Fruit fly (Drosophila melanogaster): ENCODE measurements around the gene CG42331.

Gene CG42331

DNA sequence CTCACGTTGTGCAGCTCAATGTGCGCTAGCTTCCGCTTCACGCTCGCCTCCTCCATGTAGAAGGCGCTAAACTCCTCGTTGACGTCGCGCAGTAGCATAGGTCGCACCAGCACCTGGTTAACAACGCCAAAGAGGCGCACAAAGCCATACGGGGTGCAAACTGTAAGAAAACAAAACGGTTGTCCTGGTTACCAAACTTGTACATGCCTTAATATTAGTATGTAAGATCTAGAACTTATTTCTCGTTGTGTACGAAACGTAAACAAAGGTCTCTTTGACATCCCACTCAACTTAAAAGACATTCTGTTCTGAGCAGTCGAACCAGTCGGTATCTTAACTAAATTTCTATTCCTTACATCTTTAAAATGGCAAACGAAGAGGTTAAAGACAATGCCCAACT is 35.3 kb downstream of the CG42331 start, which contains the start of gene CG6980:
CG6980 (plus strand) TSS at position 301 of the 400 bp plus-strand sequence.
- no peak for TF ChIP-seq Hnf4 (GFP tag; optimal IDR thresholded peaks at IDR 0.05)
- TF ChIP-seq Hr83 (GFP tag; optimal IDR thresholded peaks at IDR 0.05; ENCODE audit: poor library complexity, severe bottlenecking): no peak
- no peak for TF ChIP-seq HLH106 (tag; optimal IDR thresholded peaks at IDR 0.05)
- TF ChIP-seq pan (optimal IDR thresholded peaks at IDR 0.05): no peak
- no peak for TF ChIP-seq tai (GFP tag; optimal IDR thresholded peaks at IDR 0.05)
- TF ChIP-seq GATAd (GFP tag; optimal IDR thresholded peaks at IDR 0.05): no peak
- no peak for TF ChIP-seq CrebA (GFP tag; optimal IDR thresholded peaks at IDR 0.05; ENCODE audit: borderline replicate concordance)
- TF ChIP-seq Sp1 (GFP tag; optimal IDR thresholded peaks at IDR 0.05): no peak
- TF ChIP-seq lola (GFP tag; optimal IDR thresholded peaks at IDR 0.05): no peak
- TF ChIP-seq Rel (GFP tag; optimal IDR thresholded peaks at IDR 0.05): no peak
- no peak for TF ChIP-seq Rel (tag; optimal IDR thresholded peaks at IDR 0.05)
- TF ChIP-seq CG9705 (GFP tag; optimal IDR thresholded peaks at IDR 0.05): no peak
- no peak for TF ChIP-seq h (GFP tag; optimal IDR thresholded peaks at IDR 0.05)
- TF ChIP-seq jim (GFP tag; optimal IDR thresholded peaks at IDR 0.05): no peak
- TF ChIP-seq psq (GFP tag; optimal IDR thresholded peaks at IDR 0.05): no peak
- TF ChIP-seq OdsH (GFP tag; optimal IDR thresholded peaks at IDR 0.05): no peak

DNA sequence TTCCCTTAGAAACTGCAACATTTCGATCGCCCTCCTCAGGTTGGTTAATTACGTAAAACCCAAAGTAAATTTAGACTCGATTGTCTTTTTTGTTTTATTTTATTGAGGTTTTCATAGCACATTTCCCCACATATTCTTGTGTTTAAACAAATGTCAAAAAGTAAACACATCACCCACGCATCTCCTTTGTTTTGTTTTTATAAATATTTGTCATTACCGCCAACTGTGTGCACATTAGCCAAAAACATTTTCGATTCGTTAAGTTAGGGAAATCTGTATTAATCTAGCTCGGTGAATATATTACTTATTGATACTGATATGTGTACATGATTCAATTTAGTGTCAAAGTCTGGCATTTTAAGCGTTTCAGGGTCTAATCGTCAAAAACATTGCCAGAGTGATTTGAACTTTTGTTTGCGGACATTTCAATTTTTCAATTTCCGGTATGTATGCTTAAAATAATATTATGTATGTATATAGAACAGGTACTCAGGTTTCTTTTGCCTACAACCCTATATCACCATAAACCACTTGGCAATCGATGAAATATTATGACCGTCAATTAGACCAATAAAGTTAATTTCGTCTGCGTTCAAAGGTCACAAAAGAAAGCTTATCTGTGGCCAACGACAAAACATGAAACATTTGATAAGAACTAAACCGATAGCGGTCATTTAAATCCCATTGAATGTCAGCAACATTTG is 37.7 kb downstream of the CG42331 start:
- TF ChIP-seq N (GFP tag; optimal IDR thresholded peaks at IDR 0.05) (no peak), dmrt93B (GFP tag; optimal IDR thresholded peaks at IDR 0.05) (no peak), CG32264 (GFP tag; optimal IDR thresholded peaks at IDR 0.05) (peak; percentile 6), CG9705 (GFP tag; optimal IDR thresholded peaks at IDR 0.05) (no peak), GATAd (GFP tag; optimal IDR thresholded peaks at IDR 0.05) (no peak), sv (GFP tag; optimal IDR thresholded peaks at IDR 0.05) (peak; percentile 35), Hr83 (GFP tag; optimal IDR thresholded peaks at IDR 0.05; ENCODE audit: poor library complexity, severe bottlenecking) (peak; percentile 89), lola (GFP tag; optimal IDR thresholded peaks at IDR 0.05) (no peak), OdsH (GFP tag; optimal IDR thresholded peaks at IDR 0.05) (peak; percentile 64), h (GFP tag; optimal IDR thresholded peaks at IDR 0.05) (peak; percentile 72), br (GFP tag; optimal IDR thresholded peaks at IDR 0.05) (peak; percentile 16), pan (optimal IDR thresholded peaks at IDR 0.05) (no peak), jim (GFP tag; optimal IDR thresholded peaks at IDR 0.05) (no peak), HLH106 (tag; optimal IDR thresholded peaks at IDR 0.05) (no peak), rgr (GFP tag; optimal IDR thresholded peaks at IDR 0.05) (peak; percentile 79), Abd-B (GFP tag; optimal IDR thresholded peaks at IDR 0.05) (no peak), woc (GFP tag; optimal IDR thresholded peaks at IDR 0.05) (no peak), Dfd (GFP tag; optimal IDR thresholded peaks at IDR 0.05) (no peak), Rel (GFP tag; optimal IDR thresholded peaks at IDR 0.05) (no peak), Rel (tag; optimal IDR thresholded peaks at IDR 0.05) (no peak), tai (GFP tag; optimal IDR thresholded peaks at IDR 0.05) (no peak)

DNA sequence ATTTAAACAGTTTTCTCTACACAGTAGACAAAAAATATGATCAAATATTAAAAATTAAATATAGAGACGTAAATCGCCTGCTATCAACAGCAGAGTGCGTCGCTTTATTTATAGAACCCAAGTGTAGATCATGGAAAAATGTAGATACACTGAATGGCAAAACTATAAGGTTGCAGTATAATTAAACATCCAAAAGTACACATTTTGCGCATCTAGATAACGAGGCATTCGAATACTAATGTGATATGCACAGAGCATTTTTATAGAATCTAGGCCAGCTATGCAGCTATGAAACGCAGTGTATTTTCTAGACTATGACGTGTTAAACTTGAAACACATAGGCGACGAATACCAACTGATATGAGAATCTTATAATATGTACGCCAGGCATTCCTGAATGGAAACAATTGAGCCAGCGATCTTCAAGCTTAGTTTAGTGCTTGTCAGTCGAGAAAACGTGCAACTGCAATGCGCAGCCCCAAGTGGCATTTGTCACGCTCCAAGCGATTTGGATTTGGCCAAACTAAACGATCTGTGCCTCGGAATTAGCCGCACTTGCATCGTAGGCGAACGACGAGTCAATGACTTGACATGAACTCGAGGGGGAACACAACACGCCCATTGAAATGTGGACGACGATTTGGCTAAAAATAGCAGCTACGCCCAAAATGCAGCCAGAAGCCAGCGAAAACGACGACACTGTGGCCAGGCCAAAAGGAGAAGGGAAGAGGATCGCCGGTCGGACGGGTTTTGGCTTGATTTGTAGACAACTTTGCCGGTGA is 39.1 kb downstream of the CG42331 start:
- peak; percentile 94 for TF ChIP-seq br (GFP tag; optimal IDR thresholded peaks at IDR 0.05)
- peak; percentile 96 for TF ChIP-seq rgr (GFP tag; optimal IDR thresholded peaks at IDR 0.05)
- no peak for TF ChIP-seq pan (optimal IDR thresholded peaks at IDR 0.05)
- TF ChIP-seq Mio (GFP tag; optimal IDR thresholded peaks at IDR 0.05): peak; percentile 66
- peak; percentile 58 for TF ChIP-seq sage (GFP tag; optimal IDR thresholded peaks at IDR 0.05)
- peak; percentile 88 for TF ChIP-seq sv (GFP tag; optimal IDR thresholded peaks at IDR 0.05)
- TF ChIP-seq GATAd (GFP tag; optimal IDR thresholded peaks at IDR 0.05): peak; percentile 78
- TF ChIP-seq fru (GFP tag; optimal IDR thresholded peaks at IDR 0.05): peak; percentile 95
- TF ChIP-seq OdsH (GFP tag; optimal IDR thresholded peaks at IDR 0.05): peak; percentile 94
- TF ChIP-seq brk (GFP tag; optimal IDR thresholded peaks at IDR 0.05): peak; percentile 74
- no peak for TF ChIP-seq Dif (GFP tag; optimal IDR thresholded peaks at IDR 0.05; ENCODE audit: partially characterized antibody)
- peak; percentile 97 for TF ChIP-seq h (GFP tag; optimal IDR thresholded peaks at IDR 0.05)
- TF ChIP-seq dsf (GFP tag; optimal IDR thresholded peaks at IDR 0.05; ENCODE audit: borderline replicate concordance): peak; percentile 61
- peak; percentile 83 for TF ChIP-seq CG32264 (GFP tag; optimal IDR thresholded peaks at IDR 0.05)
- peak; percentile 73 for TF ChIP-seq woc (GFP tag; optimal IDR thresholded peaks at IDR 0.05)
- TF ChIP-seq HLH106 (tag; optimal IDR thresholded peaks at IDR 0.05): peak; percentile 91
- peak; percentile 4 for TF ChIP-seq Rel (GFP tag; optimal IDR thresholded peaks at IDR 0.05)
- peak; percentile 65 for TF ChIP-seq Rel (tag; optimal IDR thresholded peaks at IDR 0.05)
- no peak for TF ChIP-seq usp (GFP tag; optimal IDR thresholded peaks at IDR 0.05)
- TF ChIP-seq Hr83 (GFP tag; optimal IDR thresholded peaks at IDR 0.05; ENCODE audit: poor library complexity, severe bottlenecking): peak; percentile 58
- peak; percentile 81 for TF ChIP-seq dmrt93B (GFP tag; optimal IDR thresholded peaks at IDR 0.05)
- peak; percentile 41 for TF ChIP-seq CG9705 (GFP tag; optimal IDR thresholded peaks at IDR 0.05)
- TF ChIP-seq Myc (optimal IDR thresholded peaks at IDR 0.05): no peak
- TF ChIP-seq Dfd (GFP tag; optimal IDR thresholded peaks at IDR 0.05): no peak
- TF ChIP-seq Abd-B (GFP tag; optimal IDR thresholded peaks at IDR 0.05): no peak
- TF ChIP-seq foxo (GFP tag; optimal IDR thresholded peaks at IDR 0.05): peak; percentile 87 to 95
- TF ChIP-seq ey (GFP tag; optimal IDR thresholded peaks at IDR 0.05): peak; percentile 96
- TF ChIP-seq Hnf4 (GFP tag; optimal IDR thresholded peaks at IDR 0.05): peak; percentile 94
- peak; percentile 85 for TF ChIP-seq psq (GFP tag; optimal IDR thresholded peaks at IDR 0.05)
- peak; percentile 89 for TF ChIP-seq Sp1 (GFP tag; optimal IDR thresholded peaks at IDR 0.05)
- TF ChIP-seq Vsx2 (GFP tag; optimal IDR thresholded peaks at IDR 0.05; ENCODE audit: partially characterized antibody): no peak
- no peak for TF ChIP-seq N (GFP tag; optimal IDR thresholded peaks at IDR 0.05)
- TF ChIP-seq Jra (GFP tag; optimal IDR thresholded peaks at IDR 0.05): peak; percentile 92
- peak; percentile 91 for TF ChIP-seq tai (GFP tag; optimal IDR thresholded peaks at IDR 0.05)
